Worm (Caenorhabditis elegans) whole organism, L4/young adult: ENCODE measurements around the gene srw-141.
"Not testable (repeated sequence)": the region's sequence is repeated elsewhere in the genome, so short reads cannot be mapped to it uniquely, and the experiment has no call there.

Experiments used
- W03F9.2 ChIP-seq: fragments of 150-350 bp; optimal IDR thresholded peaks from 2 replicates; lab custom pipeline; 2014; ENCODE audit warnings: missing biosample characterization, missing genetic modification characterization
- dao-5 ChIP-seq: sonication (generic microtip); optimal IDR thresholded peaks from 2 replicates; lab custom pipeline; 2016; ENCODE audit warnings: missing genotype, missing genetic modification characterization, moderate library complexity, missing compliant biosample characterization
- him-1 ChIP-seq: sonication (generic microtip); optimal IDR thresholded peaks from 2 replicates; lab custom pipeline; 2016; ENCODE audit warnings: missing genotype, missing genetic modification reagents, missing genetic modification characterization, missing compliant biosample characterization

srw-141 gene

ce11 chrV:2952102-2952501 is 13.7 kb upstream of the srw-141 start, which contains the start of gene srw-122:
Gene srw-122 (minus strand): TSS chrV:2952202.
- not testable (repeated sequence) for TF ChIP-seq dao-5 (tag; lab: Kevin White, UChicago); him-1; W03F9.2

ce11 chrV:2945602-2946001 is 7.2 kb upstream of the srw-141 start, which contains the start of gene srh-87:
Gene srh-87 (minus strand): TSS chrV:2945702.
- TF ChIP-seq him-1 (no peak), dao-5 (tag; lab: Kevin White, UChicago) (no peak), W03F9.2 (no peak)

- TF ChIP-seq dao-5 (tag; lab: Kevin White, UChicago) (no peak), W03F9.2 (no peak), him-1 (no peak)
These were observed 5.5 kb upstream of the srw-141 start, which contains the start of gene srw-137 for ce11 chrV:2943859-2944258. Gene srw-137 (minus strand): TSS chrV:2943959.

ce11 chrV:2942247-2942646 is 3.9 kb upstream of the srw-141 start:
- TF ChIP-seq W03F9.2 (no peak), him-1 (no peak), dao-5 (tag; lab: Kevin White, UChicago) (no peak)

- no peak for TF ChIP-seq him-1
These were observed 3.0 kb upstream of the srw-141 start, which contains the start of gene srw-143 for ce11 chrV:2941405-2941804. Gene srw-143 (minus strand): TSS chrV:2941505.

- TF ChIP-seq W03F9.2, result no peak
- no peak for TF ChIP-seq dao-5 (tag; lab: Kevin White, UChicago)
- TF ChIP-seq him-1, result no peak
These were observed 4.3 kb downstream of the srw-141 start, which contains the start of gene srh-247 for ce11 chrV:2934075-2934474. Gene srh-247 (minus strand): TSS chrV:2934175.

- no peak for TF ChIP-seq him-1
- TF ChIP-seq W03F9.2, result no peak
- no peak for TF ChIP-seq dao-5 (tag; lab: Kevin White, UChicago)
These were observed 7.1 kb downstream of the srw-141 start, which contains the start of gene C31B8.1 for ce11 chrV:2931252-2931651. Gene C31B8.1 (plus strand): TSS chrV:2931552.

ce11 chrV:2929753-2930152 is 8.6 kb downstream of the srw-141 start, which contains the start of gene C31B8.16:
Gene C31B8.16 (plus strand): TSS chrV:2930053.
- TF ChIP-seq him-1, result no peak

ce11 chrV:2927553-2927952 is 10.8 kb downstream of the srw-141 start, which contains the start of gene C31B8.12:
Gene C31B8.12 (minus strand): TSS chrV:2927653.
- TF ChIP-seq W03F9.2, result no peak
- no peak for TF ChIP-seq him-1
- TF ChIP-seq dao-5 (tag; lab: Kevin White, UChicago), result no peak

ce11 chrV:2922594-2922993 is 15.8 kb downstream of the srw-141 start, which contains the start of gene srh-38:
Gene srh-38 (minus strand): TSS chrV:2922694.
- TF ChIP-seq him-1 (no peak), W03F9.2 (no peak), dao-5 (tag; lab: Kevin White, UChicago) (no peak)

ce11 chrV:2920125-2920524 is 18.3 kb downstream of the srw-141 start:
- TF ChIP-seq dao-5 (tag; lab: Kevin White, UChicago) (no peak), W03F9.2 (no peak), him-1 (no peak)

ce11 chrV:2913948-2914347 is 24.4 kb downstream of the srw-141 start, which contains the start of gene srh-146:
Gene srh-146 (plus strand): TSS chrV:2914248.
- TF ChIP-seq him-1 (no peak), W03F9.2 (no peak), dao-5 (tag; lab: Kevin White, UChicago) (no peak)

- no peak for TF ChIP-seq W03F9.2
- no peak for TF ChIP-seq him-1
- TF ChIP-seq dao-5 (tag; lab: Kevin White, UChicago), result no peak
These were observed 25.5 kb downstream of the srw-141 start, which contains the start of gene C31B8.9 for ce11 chrV:2912901-2913300. Gene C31B8.9 (minus strand): TSS chrV:2913001.

- TF ChIP-seq him-1 (no peak), W03F9.2 (no peak), dao-5 (tag; lab: Kevin White, UChicago) (no peak)
These were observed 28.9 kb downstream of the srw-141 start, which contains the start of gene zmp-3 for ce11 chrV:2909525-2909924. Gene zmp-3 (minus strand): TSS chrV:2909625.

- TF ChIP-seq him-1, result no peak
- TF ChIP-seq dao-5 (tag; lab: Kevin White, UChicago), result no peak
- no peak for TF ChIP-seq W03F9.2
These were observed 35.2 kb downstream of the srw-141 start, which contains the start of gene C31B8.7 for ce11 chrV:2903227-2903626. Gene C31B8.7 (minus strand): TSS chrV:2903327.

- TF ChIP-seq W03F9.2 (no peak), dao-5 (tag; lab: Kevin White, UChicago) (no peak), him-1 (no peak)
These were observed 38.5 kb downstream of the srw-141 start, which contains the start of gene str-46 for ce11 chrV:2899867-2900266. Gene str-46 (minus strand): TSS chrV:2899967.
